Fruit fly (Drosophila melanogaster): ENCODE measurements around the gene crq.

Gene crq

DNA sequence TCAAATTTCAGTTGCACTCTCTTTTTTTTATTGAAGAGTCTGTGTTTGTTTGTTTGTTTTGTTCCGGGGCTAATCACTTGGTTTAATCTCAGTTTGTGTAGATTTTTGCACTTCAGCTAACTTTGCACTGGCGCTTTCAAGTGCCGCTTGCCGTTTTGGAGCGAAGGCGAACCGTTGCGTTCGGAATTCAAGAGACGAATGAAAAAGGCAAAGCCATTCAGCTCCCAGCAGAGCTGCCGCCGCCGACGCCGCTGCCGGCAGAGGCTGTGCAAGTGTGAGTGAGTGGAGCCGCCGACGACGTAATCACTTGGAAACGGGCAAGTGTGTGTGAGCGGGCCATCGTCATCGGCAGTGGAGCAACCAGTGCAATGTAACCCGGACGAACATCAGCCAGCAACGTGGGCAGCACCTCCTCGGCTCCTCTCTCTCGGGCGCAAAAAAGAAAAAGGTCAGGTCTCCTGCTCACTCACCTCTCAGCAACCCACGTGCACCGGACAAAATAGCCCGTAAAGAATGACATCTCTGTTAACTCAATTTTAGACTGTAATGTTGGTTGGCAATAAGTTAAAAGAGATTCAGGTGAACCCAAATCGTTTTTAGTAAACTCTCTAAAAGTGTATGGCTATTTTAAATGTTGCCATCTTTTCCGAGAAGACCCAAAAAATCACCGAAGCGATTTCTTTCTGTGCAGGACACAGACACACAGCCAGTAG is 26.8 kb upstream of the crq start, which contains the start of gene cbt:
TSS of gene cbt (minus strand) at position 206 of the 713 bp plus-strand sequence.
- no peak for TF ChIP-seq GATAd (GFP tag; optimal IDR thresholded peaks at IDR 0.05)
- TF ChIP-seq dl (GFP tag; optimal IDR thresholded peaks at IDR 0.05; ENCODE audit: insufficient read depth in 1 of 2, partially characterized antibody in 2 of 2) = peak; percentile 56 to 64
- peak; percentile 92 to 98 for TF ChIP-seq foxo (GFP tag; optimal IDR thresholded peaks at IDR 0.05)
- TF ChIP-seq Hnf4 (GFP tag; optimal IDR thresholded peaks at IDR 0.05) = peak; percentile 91
- peak; percentile 93 for TF ChIP-seq Jra (GFP tag; optimal IDR thresholded peaks at IDR 0.05)
- peak; percentile 98 for TF ChIP-seq h (GFP tag; optimal IDR thresholded peaks at IDR 0.05)
- TF ChIP-seq rgr (GFP tag; optimal IDR thresholded peaks at IDR 0.05) = peak; percentile 97
- no peak for TF ChIP-seq Vsx2 (GFP tag; optimal IDR thresholded peaks at IDR 0.05; ENCODE audit: partially characterized antibody)
- TF ChIP-seq Sp1 (GFP tag; optimal IDR thresholded peaks at IDR 0.05) = peak; percentile 95
- peak; percentile 94 for TF ChIP-seq CrebA (GFP tag; optimal IDR thresholded peaks at IDR 0.05; ENCODE audit: borderline replicate concordance)
- peak; percentile 69 for TF ChIP-seq Mio (GFP tag; optimal IDR thresholded peaks at IDR 0.05)
- no peak for TF ChIP-seq Hr78 (GFP tag; optimal IDR thresholded peaks at IDR 0.05)
- TF ChIP-seq fru (GFP tag; optimal IDR thresholded peaks at IDR 0.05) = peak; percentile 98
- TF ChIP-seq Rel (GFP tag; optimal IDR thresholded peaks at IDR 0.05) = peak; percentile 88
- peak; percentile 75 for TF ChIP-seq Rel (tag; optimal IDR thresholded peaks at IDR 0.05)
- TF ChIP-seq psq (GFP tag; optimal IDR thresholded peaks at IDR 0.05) = peak; percentile 93
- TF ChIP-seq ey (GFP tag; optimal IDR thresholded peaks at IDR 0.05) = peak; percentile 99
- peak; percentile 49 for TF ChIP-seq Dfd (GFP tag; optimal IDR thresholded peaks at IDR 0.05)
- peak; percentile 96 for TF ChIP-seq HLH106 (tag; optimal IDR thresholded peaks at IDR 0.05)
- TF ChIP-seq pan (optimal IDR thresholded peaks at IDR 0.05) = no peak
- TF ChIP-seq jim (GFP tag; optimal IDR thresholded peaks at IDR 0.05) = no peak
- peak; percentile 89 for TF ChIP-seq CG9705 (GFP tag; optimal IDR thresholded peaks at IDR 0.05)
- peak; percentile 84 for TF ChIP-seq sage (GFP tag; optimal IDR thresholded peaks at IDR 0.05)
- TF ChIP-seq lola (GFP tag; optimal IDR thresholded peaks at IDR 0.05) = no peak
- TF ChIP-seq Hr83 (GFP tag; optimal IDR thresholded peaks at IDR 0.05; ENCODE audit: poor library complexity, severe bottlenecking) = peak; percentile 57
- peak; percentile 89 for TF ChIP-seq dmrt93B (GFP tag; optimal IDR thresholded peaks at IDR 0.05)
- TF ChIP-seq woc (GFP tag; optimal IDR thresholded peaks at IDR 0.05) = peak; percentile 95
- peak; percentile 93 for TF ChIP-seq CG32264 (GFP tag; optimal IDR thresholded peaks at IDR 0.05)
- peak; percentile 98 for TF ChIP-seq OdsH (GFP tag; optimal IDR thresholded peaks at IDR 0.05)
- peak; percentile 98 for TF ChIP-seq br (GFP tag; optimal IDR thresholded peaks at IDR 0.05)
- peak; percentile 96 for TF ChIP-seq sv (GFP tag; optimal IDR thresholded peaks at IDR 0.05)
- TF ChIP-seq tai (GFP tag; optimal IDR thresholded peaks at IDR 0.05) = peak; percentile 93
- peak; percentile 66 for TF ChIP-seq Dif (GFP tag; optimal IDR thresholded peaks at IDR 0.05; ENCODE audit: partially characterized antibody)
- no peak for TF ChIP-seq Abd-B (GFP tag; optimal IDR thresholded peaks at IDR 0.05)
- no peak for TF ChIP-seq usp (GFP tag; optimal IDR thresholded peaks at IDR 0.05)
- TF ChIP-seq Myc (optimal IDR thresholded peaks at IDR 0.05) = no peak
- TF ChIP-seq N (GFP tag; optimal IDR thresholded peaks at IDR 0.05) = peak; percentile 43
- TF ChIP-seq dsf (GFP tag; optimal IDR thresholded peaks at IDR 0.05; ENCODE audit: borderline replicate concordance) = peak; percentile 68
- peak; percentile 94 for TF ChIP-seq brk (GFP tag; optimal IDR thresholded peaks at IDR 0.05)

DNA sequence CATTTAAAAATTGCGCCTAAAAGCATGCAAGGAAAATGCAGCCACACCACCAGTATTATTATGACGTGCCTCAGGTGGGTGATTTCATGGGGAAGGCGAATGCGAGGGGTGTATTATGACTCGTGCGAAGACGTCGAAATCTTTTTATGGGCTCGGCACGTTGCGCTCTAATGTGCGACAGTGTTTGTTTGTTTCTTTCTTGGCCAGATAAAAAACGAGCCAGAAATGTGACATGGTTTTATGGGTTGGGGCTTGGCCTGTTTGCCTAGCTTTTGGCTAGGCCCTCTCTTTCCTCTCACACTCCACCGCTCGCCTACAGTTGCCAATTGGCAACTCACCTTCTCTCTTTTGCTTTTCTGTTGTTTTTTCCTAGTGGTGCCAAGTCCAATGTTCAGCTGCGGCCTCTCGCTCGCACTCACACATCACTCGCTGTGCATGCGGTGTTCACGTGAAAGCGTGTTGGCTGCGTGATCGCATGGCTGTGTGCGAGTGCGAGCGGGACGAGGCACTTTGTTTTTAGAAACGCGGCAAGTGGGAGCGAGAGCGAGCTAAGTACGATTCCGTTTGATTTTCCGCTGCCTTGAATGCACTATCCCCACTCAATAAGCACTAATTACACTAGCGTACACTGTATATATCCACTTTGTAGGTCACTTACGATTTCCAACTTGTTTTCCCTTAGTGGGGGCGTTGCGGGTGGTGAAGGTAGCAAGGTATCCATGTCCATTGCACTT is 26.1 kb upstream of the crq start:
- no peak for TF ChIP-seq Vsx2 (GFP tag; optimal IDR thresholded peaks at IDR 0.05; ENCODE audit: partially characterized antibody)
- TF ChIP-seq Sp1 (GFP tag; optimal IDR thresholded peaks at IDR 0.05) = peak; percentile 61
- TF ChIP-seq Myc (optimal IDR thresholded peaks at IDR 0.05) = peak; percentile 41
- TF ChIP-seq dsf (GFP tag; optimal IDR thresholded peaks at IDR 0.05; ENCODE audit: borderline replicate concordance) = peak; percentile 0
- no peak for TF ChIP-seq CG9705 (GFP tag; optimal IDR thresholded peaks at IDR 0.05)
- peak; percentile 95 for TF ChIP-seq Mio (GFP tag; optimal IDR thresholded peaks at IDR 0.05)
- TF ChIP-seq OdsH (GFP tag; optimal IDR thresholded peaks at IDR 0.05) = peak; percentile 21
- TF ChIP-seq CrebA (GFP tag; optimal IDR thresholded peaks at IDR 0.05; ENCODE audit: borderline replicate concordance) = peak; percentile 76
- TF ChIP-seq Jra (GFP tag; optimal IDR thresholded peaks at IDR 0.05) = peak; percentile 27
- TF ChIP-seq rgr (GFP tag; optimal IDR thresholded peaks at IDR 0.05) = peak; percentile 29
- peak; percentile 76 for TF ChIP-seq br (GFP tag; optimal IDR thresholded peaks at IDR 0.05)
- peak; percentile 8 for TF ChIP-seq psq (GFP tag; optimal IDR thresholded peaks at IDR 0.05)
- TF ChIP-seq woc (GFP tag; optimal IDR thresholded peaks at IDR 0.05) = peak; percentile 0
- TF ChIP-seq dl (GFP tag; optimal IDR thresholded peaks at IDR 0.05; ENCODE audit: insufficient read depth in 1 of 2, partially characterized antibody in 2 of 2) = no peak
- peak; percentile 47 for TF ChIP-seq Dif (GFP tag; optimal IDR thresholded peaks at IDR 0.05; ENCODE audit: partially characterized antibody)
- no peak for TF ChIP-seq dmrt93B (GFP tag; optimal IDR thresholded peaks at IDR 0.05)
- TF ChIP-seq foxo (GFP tag; optimal IDR thresholded peaks at IDR 0.05) = no peak
- no peak for TF ChIP-seq Rel (GFP tag; optimal IDR thresholded peaks at IDR 0.05)
- peak; percentile 57 for TF ChIP-seq Rel (tag; optimal IDR thresholded peaks at IDR 0.05)
- no peak for TF ChIP-seq sv (GFP tag; optimal IDR thresholded peaks at IDR 0.05)
- TF ChIP-seq h (GFP tag; optimal IDR thresholded peaks at IDR 0.05) = peak; percentile 59
- no peak for TF ChIP-seq jim (GFP tag; optimal IDR thresholded peaks at IDR 0.05)
- no peak for TF ChIP-seq ey (GFP tag; optimal IDR thresholded peaks at IDR 0.05)
- peak; percentile 96 for TF ChIP-seq Hnf4 (GFP tag; optimal IDR thresholded peaks at IDR 0.05)
- TF ChIP-seq N (GFP tag; optimal IDR thresholded peaks at IDR 0.05) = no peak
- peak; percentile 26 for TF ChIP-seq fru (GFP tag; optimal IDR thresholded peaks at IDR 0.05)
- no peak for TF ChIP-seq sage (GFP tag; optimal IDR thresholded peaks at IDR 0.05)
- TF ChIP-seq Hr78 (GFP tag; optimal IDR thresholded peaks at IDR 0.05) = no peak
- TF ChIP-seq usp (GFP tag; optimal IDR thresholded peaks at IDR 0.05) = no peak
- no peak for TF ChIP-seq Dfd (GFP tag; optimal IDR thresholded peaks at IDR 0.05)
- peak; percentile 32 for TF ChIP-seq HLH106 (tag; optimal IDR thresholded peaks at IDR 0.05)

Measured in whole organism, wandering third instar larva.